Worm (Caenorhabditis elegans): ENCODE measurements around the gene cutl-3.
A peak's percentile ranks its signal among the peaks of the same experiment; 100 is the strongest.

Gene cutl-3

DNA sequence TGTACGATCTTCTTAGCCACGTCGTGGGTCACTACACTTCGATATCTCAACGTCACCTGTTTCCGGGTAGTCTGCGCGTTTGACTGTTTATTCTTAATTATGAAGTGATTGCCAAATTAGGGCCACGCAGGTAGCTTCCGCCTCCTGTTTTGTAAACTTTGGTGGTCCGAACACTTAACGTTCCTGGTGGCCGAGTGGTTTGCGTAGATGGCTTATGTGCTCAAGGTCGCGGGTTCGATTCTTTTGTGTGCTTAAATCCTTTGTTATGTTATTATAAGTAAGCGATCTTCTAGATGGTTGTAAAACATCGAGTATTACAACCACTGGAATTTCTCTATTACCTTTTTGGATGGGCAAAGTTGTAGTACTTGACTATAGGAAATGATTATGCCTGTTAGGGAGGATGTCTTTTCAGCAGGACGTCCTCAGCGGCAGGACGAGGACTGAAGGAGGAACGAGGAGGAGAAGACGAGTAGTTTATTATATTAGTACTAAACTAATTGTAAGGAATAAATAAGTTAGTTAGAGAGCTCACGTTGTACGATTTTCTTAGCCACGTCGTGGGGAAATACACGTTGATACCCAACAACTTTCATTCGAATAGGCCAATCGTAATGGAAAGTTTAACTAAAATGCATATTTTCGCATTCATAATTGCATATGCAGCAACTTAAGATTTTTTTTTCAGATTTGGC lies 22.0 kb downstream of the cutl-3 start (continued):
- TF ChIP-seq nfya-2 (GFP tag; IDR thresholded peaks at IDR 0.05) (no peak), B0261.1 (tag; optimal IDR thresholded peaks at IDR 0.05) (peak; percentile 62), zfh-2 (GFP tag; conservative IDR thresholded peaks at IDR 0.05) (no peak), nfyb-1 (GFP tag; IDR thresholded peaks at IDR 0.05) (no peak), lsy-27 (tag; optimal IDR thresholded peaks at IDR 0.05; ENCODE audit: borderline replicate concordance, insufficient read depth) (no peak), pbrm-1 (GFP tag; IDR thresholded peaks at IDR 0.05) (peak; percentile 61), let-526 (GFP tag; IDR thresholded peaks at IDR 0.05) (no peak), D2030.7 (GFP tag; IDR thresholded peaks at IDR 0.05) (peak; percentile 36; the same call in 1 of the 2 replicates), nhr-80 (tag; optimal IDR thresholded peaks at IDR 0.05) (no peak), F57A8.1 (GFP tag; optimal IDR thresholded peaks at IDR 0.05) (no peak), akir-1 (GFP tag; optimal IDR thresholded peaks at IDR 0.05) (no peak), dox-1 (GFP tag; IDR thresholded peaks at IDR 0.05) (no peak), snpc-1.3 (tag; optimal IDR thresholded peaks at IDR 0.05; ENCODE audit: insufficient read depth) (peak; percentile 15), mel-28 (tag; optimal IDR thresholded peaks at IDR 0.05; ENCODE audit: borderline replicate concordance) (no peak), K12H6.12 (tag; optimal IDR thresholded peaks at IDR 0.05) (no peak), K11D2.4 (GFP tag; IDR thresholded peaks at IDR 0.05) (no peak), ceh-58 (GFP tag; IDR thresholded peaks at IDR 0.05) (no peak), lir-1 (GFP tag; conservative IDR thresholded peaks at IDR 0.05) (0 out of 2 replicates have a peak, but pooled peaks have one; percentile 34), ceh-40 (GFP tag; IDR thresholded peaks at IDR 0.05) (no peak), Y53F4B.3 (GFP tag; IDR thresholded peaks at IDR 0.05) (no peak), tbp1 (GFP tag; optimal IDR thresholded peaks at IDR 0.05) (peak; percentile 84), madf-10 (tag; optimal IDR thresholded peaks at IDR 0.05) (no peak), egl-44 (GFP tag; IDR thresholded peaks at IDR 0.05) (no peak), snpc-4 (GFP tag; optimal IDR thresholded peaks at IDR 0.05) (peak; percentile 62), snpc-4 (tag; optimal IDR thresholded peaks at IDR 0.05) (peak in 1 of 4 experiments; percentile 54), ztf-18 (tag; optimal IDR thresholded peaks at IDR 0.05) (no peak), dpff-1 (tag; optimal IDR thresholded peaks at IDR 0.05) (no peak), cebp-1 (GFP tag; IDR thresholded peaks at IDR 0.05) (no peak), cebp-1 (tag; optimal IDR thresholded peaks at IDR 0.05) (no peak), nhr-27 (tag; optimal IDR thresholded peaks at IDR 0.05) (no peak), C06A6.2 (GFP tag; conservative IDR thresholded peaks at IDR 0.05) (no peak), hrde-1 (tag; optimal IDR thresholded peaks at IDR 0.05; ENCODE audit: borderline replicate concordance) (peak; percentile 47)

DNA sequence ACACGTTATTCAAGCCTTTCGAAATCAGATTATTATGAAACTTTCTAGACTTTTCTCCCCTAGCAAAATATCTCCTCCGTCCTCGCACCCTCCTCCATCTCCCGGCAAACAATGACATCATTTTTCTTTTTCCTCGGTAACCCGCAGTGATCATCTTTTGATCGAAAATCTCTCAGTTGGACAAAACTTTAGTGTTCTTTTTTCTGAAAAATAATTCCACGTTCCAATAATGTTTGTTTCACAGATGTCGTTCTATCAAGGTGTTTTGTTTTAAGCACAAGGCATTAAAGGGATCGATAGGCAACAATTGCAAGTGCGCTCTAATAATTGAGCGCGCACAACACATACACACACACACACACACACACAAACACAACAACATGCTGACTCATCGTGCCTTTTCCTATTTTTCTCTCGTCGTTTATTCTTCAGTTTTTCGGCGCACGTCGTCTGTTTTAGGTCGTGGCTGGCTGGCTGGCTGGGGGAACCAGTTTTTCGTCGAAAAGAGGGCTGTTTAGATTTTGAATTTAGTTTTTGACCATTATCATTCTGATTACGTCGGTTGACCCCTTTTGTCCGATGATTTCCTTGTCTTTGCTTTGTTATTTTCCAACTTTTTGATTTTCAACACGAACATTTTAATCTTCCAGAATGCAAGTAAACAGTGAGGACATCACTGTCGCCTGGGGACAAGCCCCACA lies 23.4 kb downstream of the cutl-3 start, which contains the start of gene F20D1.3:
Gene F20D1.3, plus strand, starts transcription at position 651 of the 701 bp plus-strand sequence.
- TF ChIP-seq snpc-4 (GFP tag; optimal IDR thresholded peaks at IDR 0.05) (no peak), snpc-4 (tag; optimal IDR thresholded peaks at IDR 0.05) (peak in 1 of 4 experiments; percentile 25), attf-3 (GFP tag; conservative IDR thresholded peaks at IDR 0.05) (0 out of 2 replicates have a peak, but pooled peaks have one; percentile 19), F39B2.1 (GFP tag; IDR thresholded peaks at IDR 0.05) (no peak), nhr-179 (tag; optimal IDR thresholded peaks at IDR 0.05) (no peak), somi-1 (GFP tag; optimal IDR thresholded peaks at IDR 0.05) (peak; percentile 66), cebp-1 (GFP tag; IDR thresholded peaks at IDR 0.05) (no peak; the same call in 1 of the 2 replicates), cebp-1 (tag; optimal IDR thresholded peaks at IDR 0.05) (peak; percentile 86), ztf-22 (GFP tag; optimal IDR thresholded peaks at IDR 0.05) (no peak), nfyb-1 (GFP tag; IDR thresholded peaks at IDR 0.05) (0 out of 2 replicates have a peak, but pooled peaks have one; percentile 24), lin-40 (tag; optimal IDR thresholded peaks at IDR 0.05) (peak; percentile 52), Y95B8A.8 (GFP tag; IDR thresholded peaks at IDR 0.05) (no peak), hsf-1 (GFP tag; IDR thresholded peaks at IDR 0.05) (0 out of 2 replicates have a peak, but pooled peaks have one; percentile 40), attf-5 (GFP tag; optimal IDR thresholded peaks at IDR 0.05) (peak; percentile 68), let-526 (GFP tag; IDR thresholded peaks at IDR 0.05) (no peak), dpl-1 (GFP tag; optimal IDR thresholded peaks at IDR 0.05) (no peak), nhr-80 (tag; optimal IDR thresholded peaks at IDR 0.05) (peak; percentile 40), pbrm-1 (GFP tag; IDR thresholded peaks at IDR 0.05) (0 out of 2 replicates have a peak, but pooled peaks have one; percentile 15), die-1 (tag; optimal IDR thresholded peaks at IDR 0.05) (peak; percentile 37), mcd-1 (GFP tag; IDR thresholded peaks at IDR 0.05) (peak; percentile 43; the same call in 1 of the 2 replicates), lsy-27 (tag; optimal IDR thresholded peaks at IDR 0.05; ENCODE audit: borderline replicate concordance, insufficient read depth) (no peak), tbp1 (GFP tag; optimal IDR thresholded peaks at IDR 0.05) (no peak)

Data from whole organism, young adult.